Worm (Caenorhabditis elegans) whole organism, early embryonic: Measurements from ENCODE around the gene srlf-7.

ENCODE experiments used
- B0310.2 ChIP-seq: sonication (generic microtip); optimal IDR thresholded peaks from 2 replicates; lab custom pipeline; 2016; ENCODE audit warnings: mild to moderate bottlenecking, missing genetic modification characterization, missing compliant biosample characterization
- F13C5.2 ChIP-seq: sonication (generic microtip); optimal IDR thresholded peaks from 2 replicates; lab custom pipeline; 2017; ENCODE audit warnings: mild to moderate bottlenecking, missing genetic modification characterization, inconsistent platforms, missing compliant biosample characterization
- aly-1 ChIP-seq: sonication (generic microtip); optimal IDR thresholded peaks from 2 replicates; lab custom pipeline; 2016; ENCODE audit warnings: missing genetic modification characterization, missing compliant biosample characterization
- ama-1 ChIP-seq: fragments of 150-350 bp; optimal IDR thresholded peaks from 2 replicates; lab custom pipeline; 2014
- ceh-13 ChIP-seq: fragments of 200-800 bp; sonication (Bioruptor generic); optimal IDR thresholded peaks from 2 replicates; lab custom pipeline; 2018; ENCODE audit warnings: mild to moderate bottlenecking, missing genetic modification characterization, missing compliant biosample characterization
- ceh-36 ChIP-seq: sonication (generic microtip); optimal IDR thresholded peaks from 2 replicates; lab custom pipeline; 2016; ENCODE audit warnings: missing genetic modification characterization, inconsistent platforms, missing compliant biosample characterization
- ets-7 ChIP-seq: sonication (generic microtip); optimal IDR thresholded peaks from 2 replicates; lab custom pipeline; 2016; ENCODE audit warnings: missing genotype, missing genetic modification characterization, missing compliant biosample characterization
- flt-1 ChIP-seq: fragments of 200-800 bp; sonication (Bioruptor generic); IDR thresholded peaks from 2 replicates; pipeline ENCODE4 v1.3.6; 2022; ENCODE audit warnings: missing genetic modification characterization, missing compliant biosample characterization
- hmbx-1 ChIP-seq: sonication (generic microtip); optimal IDR thresholded peaks from 2 replicates; lab custom pipeline; 2016; ENCODE audit warnings: mild to moderate bottlenecking, missing genetic modification characterization, missing compliant biosample characterization
- hmg-4 ChIP-seq: fragments of 200-800 bp; sonication (Bioruptor generic); optimal IDR thresholded peaks from 2 replicates; lab custom pipeline; 2018; ENCODE audit warnings: mild to moderate bottlenecking, missing genetic modification characterization, missing compliant biosample characterization
- hnd-1 ChIP-seq: sonication (generic microtip); optimal IDR thresholded peaks from 2 replicates; lab custom pipeline; 2016; ENCODE audit warnings: missing genetic modification characterization, missing compliant biosample characterization
- pes-1 ChIP-seq: fragments of 200-800 bp; sonication (Bioruptor generic); IDR thresholded peaks from 2 replicates; pipeline ENCODE4 v1.3.6; 2022; ENCODE audit warnings: missing genetic modification reagents, missing genetic modification characterization, missing compliant biosample characterization
- scrt-1 ChIP-seq: fragments of 200-800 bp; sonication (Bioruptor generic); IDR thresholded peaks from 2 replicates; pipeline ENCODE4 v1.3.6; 2022; ENCODE audit warnings: missing genetic modification characterization, missing compliant biosample characterization
- sea-1 ChIP-seq: fragments of 200-800 bp; sonication (Bioruptor generic); conservative IDR thresholded peaks from 2 replicates; pipeline ENCODE4 v1.3.6; 2022; ENCODE audit warnings: missing genetic modification characterization, missing compliant biosample characterization
- tbx-11 ChIP-seq: fragments of 200-800 bp; sonication (Bioruptor generic); IDR thresholded peaks from 2 replicates; pipeline ENCODE4 v1.3.6; 2022; ENCODE audit warnings: missing genetic modification characterization, missing compliant biosample characterization
- tbx-37 ChIP-seq: fragments of 200-800 bp; sonication (Bioruptor generic); conservative IDR thresholded peaks from 2 replicates; pipeline ENCODE4 v1.3.6; 2022; ENCODE audit warnings: missing genetic modification reagents, missing genetic modification characterization, missing compliant biosample characterization
- tra-4 ChIP-seq: sonication (generic microtip); optimal IDR thresholded peaks from 2 replicates; lab custom pipeline; 2017; ENCODE audit warnings: missing genetic modification characterization, missing compliant biosample characterization

The srlf-7 gene

DNA sequence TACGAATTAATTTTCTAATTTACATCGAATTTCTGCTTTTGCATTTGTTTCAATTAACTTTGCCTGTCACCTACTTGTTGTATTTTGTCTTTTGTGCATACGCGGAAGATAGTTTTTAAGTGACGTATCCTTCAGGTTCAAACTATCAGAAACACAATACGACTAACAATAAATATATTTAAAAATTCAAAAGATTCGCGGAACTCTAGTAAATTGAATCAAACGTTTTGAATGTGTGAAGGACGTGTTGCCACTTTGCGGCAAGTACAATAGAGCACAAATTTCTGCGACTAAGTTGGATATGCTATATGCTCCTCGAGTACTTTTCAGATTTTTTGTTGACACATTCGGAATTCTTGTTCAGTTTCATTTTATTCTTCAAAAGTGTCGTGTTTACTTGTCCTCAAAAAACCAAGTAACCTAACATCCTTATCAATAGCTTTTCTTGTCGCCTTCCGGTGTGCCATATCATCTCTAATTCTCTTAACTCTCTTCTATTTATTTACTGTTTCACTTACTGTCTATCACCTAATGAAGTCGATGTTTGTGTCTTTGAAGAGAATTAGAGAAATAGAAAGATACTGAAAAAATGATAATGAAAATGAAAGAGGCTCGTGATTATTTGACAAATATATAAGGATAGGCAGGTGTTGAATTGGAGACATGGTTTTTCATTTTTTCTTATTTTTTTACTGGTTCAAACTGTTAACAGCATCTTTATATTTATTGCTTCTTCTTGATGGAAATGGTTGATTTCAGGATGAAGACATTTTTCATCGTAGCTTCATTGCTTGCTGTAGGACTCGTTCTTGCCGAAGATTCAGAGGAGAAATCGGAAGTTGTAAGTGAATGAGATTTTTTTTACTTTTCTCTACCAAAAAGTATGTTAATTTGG lies at the start of gene srlf-7:
Gene srlf-7, plus strand, starts transcription at position 760 of the 895 bp plus-strand sequence.
- no peak for TF ChIP-seq hnd-1 (tag; lab: Kevin White, UChicago)
- no peak for TF ChIP-seq tra-4 (tag; lab: Kevin White, UChicago)
- TF ChIP-seq F13C5.2 (tag; lab: Kevin White, UChicago), result no peak
- TF ChIP-seq B0310.2 (tag; lab: Kevin White, UChicago), result no peak
- no peak for TF ChIP-seq ama-1 (lab: Kevin White, UChicago)
- TF ChIP-seq scrt-1 (GFP tag; lab: Robert Waterston, UW), result no peak
- TF ChIP-seq ceh-13 (GFP tag; lab: Kevin White, UChicago), result no peak
- no peak for TF ChIP-seq hmg-4 (GFP tag; lab: Kevin White, UChicago)
- no peak for TF ChIP-seq sea-1 (GFP tag; lab: Robert Waterston, UW)
- no peak for TF ChIP-seq tbx-37 (GFP tag; lab: Robert Waterston, UW)
- TF ChIP-seq aly-1 (tag; lab: Kevin White, UChicago), result no peak
- TF ChIP-seq hmbx-1 (tag; lab: Kevin White, UChicago), result no peak
- no peak for TF ChIP-seq ets-7 (tag; lab: Kevin White, UChicago)
- TF ChIP-seq pes-1 (GFP tag; lab: Robert Waterston, UW), result no peak
- no peak for TF ChIP-seq ceh-36
- TF ChIP-seq flt-1, result no peak
- no peak for TF ChIP-seq tbx-11 (GFP tag; lab: Robert Waterston, UW)

ce11 chrIV:7144670-7145257 lies 44.3 kb upstream of the srlf-7 start, which contains the start of gene hecd-1:
Gene hecd-1 (minus strand): TSS chrIV:7144720.
- TF ChIP-seq tbx-37 (GFP tag; lab: Robert Waterston, UW), result no peak
- no peak for TF ChIP-seq hmg-4 (GFP tag; lab: Kevin White, UChicago)
- TF ChIP-seq ets-7 (tag; lab: Kevin White, UChicago), result no peak
- no peak for TF ChIP-seq ama-1 (lab: Kevin White, UChicago)
- TF ChIP-seq hmbx-1 (tag; lab: Kevin White, UChicago), result no peak
- TF ChIP-seq F13C5.2 (tag; lab: Kevin White, UChicago), result no peak
- TF ChIP-seq tbx-11 (GFP tag; lab: Robert Waterston, UW), result no peak
- no peak for TF ChIP-seq B0310.2 (tag; lab: Kevin White, UChicago)
- TF ChIP-seq flt-1, result no peak
- no peak for TF ChIP-seq ceh-13 (GFP tag; lab: Kevin White, UChicago)
- no peak for TF ChIP-seq tra-4 (tag; lab: Kevin White, UChicago)
- no peak for TF ChIP-seq aly-1 (tag; lab: Kevin White, UChicago)

ce11 chrIV:7147722-7148121 lies 41.4 kb upstream of the srlf-7 start:
- TF ChIP-seq aly-1 (tag; lab: Kevin White, UChicago) (no peak), hmg-4 (GFP tag; lab: Kevin White, UChicago) (no peak), ceh-36 (no peak), ceh-13 (GFP tag; lab: Kevin White, UChicago) (no peak), tra-4 (tag; lab: Kevin White, UChicago) (no peak), pes-1 (GFP tag; lab: Robert Waterston, UW) (no peak), tbx-37 (GFP tag; lab: Robert Waterston, UW) (no peak)

DNA sequence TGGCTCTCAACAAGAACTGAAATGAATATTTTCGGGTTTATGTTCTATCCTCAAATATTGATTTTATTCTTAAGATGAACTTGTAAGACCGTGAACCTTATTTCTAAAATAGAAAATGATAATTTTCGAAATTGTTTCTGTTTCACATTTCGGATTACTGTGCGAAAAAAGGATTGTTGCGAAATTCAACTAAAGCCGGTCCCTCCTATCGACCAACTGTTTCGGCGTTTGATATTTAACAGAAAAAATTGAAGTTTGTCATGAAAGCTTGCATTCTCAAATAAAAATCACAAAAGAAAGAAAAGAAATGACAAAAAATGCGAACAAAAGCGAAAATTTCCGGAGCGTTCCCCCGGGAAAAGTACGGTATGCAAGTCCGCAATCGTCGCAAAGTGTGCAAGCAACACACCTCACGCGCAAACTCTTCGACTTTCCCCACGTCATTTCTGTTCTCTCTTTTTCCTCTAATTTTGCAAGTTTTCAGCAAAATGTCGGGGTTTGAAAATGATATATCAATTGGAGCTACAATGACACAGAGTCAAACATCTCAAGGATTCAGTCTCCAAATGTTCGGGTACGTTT lies 40.0 kb upstream of the srlf-7 start, which contains the start of gene C34D4.4:
Gene C34D4.4, plus strand, starts transcription at position 342 of the 582 bp plus-strand sequence.
- no peak for TF ChIP-seq ets-7 (tag; lab: Kevin White, UChicago)
- peak; percentile 14 for TF ChIP-seq hmg-4 (GFP tag; lab: Kevin White, UChicago)

DNA sequence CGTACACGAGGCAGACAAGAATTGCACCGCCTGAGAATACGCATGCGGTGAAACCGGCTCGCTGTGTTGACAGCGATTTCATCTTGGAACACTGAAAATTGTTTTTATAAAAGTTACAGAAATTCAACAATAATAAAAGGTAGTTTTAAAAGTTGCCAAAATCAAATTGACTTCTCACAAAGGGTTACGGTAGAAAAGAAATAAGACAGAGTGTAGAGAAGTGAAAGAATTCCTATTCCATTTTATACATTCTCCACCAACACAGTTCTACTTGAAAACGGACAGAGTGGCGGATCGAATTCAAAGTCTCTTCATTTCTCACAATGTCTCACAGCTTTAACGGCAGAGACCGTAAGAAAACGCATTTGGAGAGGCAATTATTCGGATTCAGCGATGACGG lies 36.7 kb upstream of the srlf-7 start, which contains the start of gene col-113:
Gene col-113, minus strand, starts transcription at position 101 of the 400 bp plus-strand sequence.
- TF ChIP-seq sea-1 (GFP tag; lab: Robert Waterston, UW) (no peak), scrt-1 (GFP tag; lab: Robert Waterston, UW) (no peak)

DNA sequence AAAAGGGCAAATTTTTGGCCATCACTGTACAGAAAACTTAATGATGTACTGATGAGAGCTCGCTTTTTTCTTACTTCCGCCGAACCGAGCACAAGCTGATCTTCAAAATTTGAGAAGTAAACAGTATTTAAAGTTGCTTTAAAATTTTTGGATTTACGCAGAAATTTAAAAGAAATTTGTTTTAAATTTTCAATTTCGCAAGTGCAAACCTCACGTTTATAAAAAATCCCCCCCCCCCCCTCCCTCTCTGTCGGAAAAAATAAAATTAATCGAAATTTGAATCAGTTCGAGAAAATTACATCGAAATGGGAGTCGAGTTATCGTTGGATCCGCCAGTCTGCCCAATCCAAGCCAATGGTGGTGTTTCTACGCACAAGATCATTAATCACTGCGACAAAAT lies 35.7 kb upstream of the srlf-7 start, which contains the start of gene C34D4.3:
Gene C34D4.3, plus strand, starts transcription at position 301 of the 400 bp plus-strand sequence.
- no peak for TF ChIP-seq flt-1
- TF ChIP-seq tbx-11 (GFP tag; lab: Robert Waterston, UW), result no peak
- TF ChIP-seq aly-1 (tag; lab: Kevin White, UChicago), result no peak
- no peak for TF ChIP-seq tbx-37 (GFP tag; lab: Robert Waterston, UW)
- no peak for TF ChIP-seq ama-1 (lab: Kevin White, UChicago)
- no peak for TF ChIP-seq B0310.2 (tag; lab: Kevin White, UChicago)
- TF ChIP-seq scrt-1 (GFP tag; lab: Robert Waterston, UW), result no peak
- no peak for TF ChIP-seq ceh-13 (GFP tag; lab: Kevin White, UChicago)
- no peak for TF ChIP-seq ets-7 (tag; lab: Kevin White, UChicago)
- no peak for TF ChIP-seq tra-4 (tag; lab: Kevin White, UChicago)
- TF ChIP-seq hnd-1 (tag; lab: Kevin White, UChicago), result no peak
- no peak for TF ChIP-seq hmg-4 (GFP tag; lab: Kevin White, UChicago)
- no peak for TF ChIP-seq ceh-36
- no peak for TF ChIP-seq pes-1 (GFP tag; lab: Robert Waterston, UW)
- no peak for TF ChIP-seq hmbx-1 (tag; lab: Kevin White, UChicago)
- no peak for TF ChIP-seq sea-1 (GFP tag; lab: Robert Waterston, UW)
